Worm (Caenorhabditis elegans) whole organism, L1 larva: ENCODE data around the gene mul-1.
A peak's percentile ranks its signal among the peaks of the same experiment; 100 is the strongest.

Source experiments
- aha-1 ChIP-seq: fragments of 150-350 bp; optimal IDR thresholded peaks from 2 replicates; lab custom pipeline; 2014; ENCODE audit warnings: missing biosample characterization, missing genetic modification characterization
- ceh-8 ChIP-seq: fragments of 200-800 bp; sonication (Bioruptor generic); optimal IDR thresholded peaks from 2 replicates; lab custom pipeline; 2018; ENCODE audit warnings: mild to moderate bottlenecking, missing genetic modification characterization, moderate library complexity, missing compliant biosample characterization
- efl-3 ChIP-seq: fragments of 200-800 bp; sonication (Bioruptor generic); optimal IDR thresholded peaks from 2 replicates; lab custom pipeline; 2018; ENCODE audit warnings: mild to moderate bottlenecking, missing genetic modification characterization, missing compliant biosample characterization
- fkh-10 ChIP-seq: sonication (generic microtip); optimal IDR thresholded peaks from 2 replicates; lab custom pipeline; 2017; ENCODE audit warnings: missing biosample characterization, missing genetic modification reagents, missing genetic modification characterization
- mab-9 ChIP-seq: fragments of 200-800 bp; sonication (Bioruptor generic); IDR thresholded peaks from 2 replicates; pipeline ENCODE4 v1.3.6; 2022; ENCODE audit warnings: missing genetic modification reagents, missing genetic modification characterization, missing compliant biosample characterization
- nhr-11 ChIP-seq: fragments of 150-350 bp; optimal IDR thresholded peaks from 2 replicates; lab custom pipeline; 2014; ENCODE audit warnings: missing biosample characterization, missing genetic modification characterization
- nhr-237 ChIP-seq: fragments of 150-350 bp; optimal IDR thresholded peaks from 2 replicates; lab custom pipeline; 2014; ENCODE audit warnings: missing biosample characterization, missing genetic modification characterization
- nhr-28 ChIP-seq: fragments of 150-350 bp; optimal IDR thresholded peaks from 2 replicates; lab custom pipeline; 2014; ENCODE audit warnings: missing biosample characterization, missing genetic modification characterization
- nhr-47 ChIP-seq: sonication (generic microtip); optimal IDR thresholded peaks from 2 replicates; lab custom pipeline; 2016; ENCODE audit warnings: mild to moderate bottlenecking, missing genetic modification characterization, moderate library complexity, missing compliant biosample characterization
- pax-3 ChIP-seq: fragments of 200-800 bp; sonication (Bioruptor generic); optimal IDR thresholded peaks from 2 replicates; lab custom pipeline; 2018; ENCODE audit warnings: mild to moderate bottlenecking, missing genetic modification characterization, moderate library complexity, missing compliant biosample characterization
- pqm-1 ChIP-seq: sonication (generic microtip); optimal IDR thresholded peaks from 3 replicates; lab custom pipeline; 2017; ENCODE audit warnings: missing biosample characterization, missing genetic modification characterization
- sup-37 ChIP-seq: fragments of 200-800 bp; sonication (Bioruptor generic); optimal IDR thresholded peaks from 2 replicates; lab custom pipeline; 2018; ENCODE audit warnings: mild to moderate bottlenecking, missing genetic modification characterization, missing compliant biosample characterization
- tbx-2 ChIP-seq: sonication (generic microtip); optimal IDR thresholded peaks from 2 replicates; lab custom pipeline; 2016; ENCODE audit warnings: missing genetic modification characterization, missing compliant biosample characterization
- vab-15 ChIP-seq: sonication (generic microtip); optimal IDR thresholded peaks from 2 replicates; lab custom pipeline; 2017; ENCODE audit warnings: missing genotype, mild to moderate bottlenecking, missing genetic modification characterization, missing compliant biosample characterization

- TF ChIP-seq nhr-28 = no peak
- TF ChIP-seq vab-15 (tag; lab: Kevin White, UChicago) = no peak
- TF ChIP-seq nhr-11 (tag; lab: Kevin White, UChicago) = no peak
- no peak for TF ChIP-seq efl-3 (GFP tag; lab: Kevin White, UChicago)
- no peak for TF ChIP-seq nhr-47 (tag; lab: Kevin White, UChicago)
- TF ChIP-seq fkh-10 = no peak
- TF ChIP-seq sup-37 = no peak
- TF ChIP-seq tbx-2 = no peak
- no peak for TF ChIP-seq pax-3 (tag; lab: Kevin White, UChicago)
- TF ChIP-seq aha-1 (tag; lab: Kevin White, UChicago) = no peak
- no peak for TF ChIP-seq pqm-1 (tag; lab: Kevin White, UChicago)
- no peak for TF ChIP-seq nhr-237 (tag; lab: Kevin White, UChicago)
- peak; percentile 44 for TF ChIP-seq ceh-8 (GFP tag; lab: Kevin White, UChicago)
- TF ChIP-seq mab-9 = no peak
These were observed 46.2 kb downstream of the mul-1 start for ce11 chrIV:4076690-4077295.
